Worm (Caenorhabditis elegans) whole organism, young adult: ENCODE results near the gene Y41E3.6.

ENCODE experiments used
- B0336.3 ChIP-seq: fragments of 200-800 bp; sonication (Bioruptor generic); IDR thresholded peaks from 2 replicates; pipeline ENCODE4 v1.3.6; 2022; ENCODE audit warnings: missing genetic modification characterization, missing compliant biosample characterization
- C06A6.2 ChIP-seq: fragments of 200-800 bp; sonication (Bioruptor generic); conservative IDR thresholded peaks from 2 replicates; pipeline ENCODE4 v1.3.6; 2022; ENCODE audit warnings: missing genetic modification characterization, missing compliant biosample characterization
- C17E4.6 ChIP-seq: fragments of 200-800 bp; sonication (Bioruptor generic); IDR thresholded peaks from 2 replicates; pipeline ENCODE4 v1.3.6; 2022; ENCODE audit warnings: missing genetic modification reagents, missing genetic modification characterization, missing compliant biosample characterization
- F10E7.11 ChIP-seq: sonication (generic microtip); optimal IDR thresholded peaks from 2 replicates; lab custom pipeline; 2017; ENCODE audit warnings: mild to moderate bottlenecking, missing genetic modification characterization, moderate library complexity, missing compliant biosample characterization
- F23B12.7 ChIP-seq: sonication (generic microtip); optimal IDR thresholded peaks from 2 replicates; lab custom pipeline; 2017; ENCODE audit warnings: missing genetic modification characterization, mild to moderate bottlenecking, missing compliant biosample characterization, antibody characterized with exemption, moderate library complexity; ENCODE audit not compliant: insufficient read depth
- F49E8.2 ChIP-seq: sonication (generic microtip); optimal IDR thresholded peaks from 3 replicates; lab custom pipeline; 2017; ENCODE audit warnings: missing genetic modification characterization, mild to moderate bottlenecking, missing compliant biosample characterization, antibody characterized with exemption, moderate library complexity; ENCODE audit not compliant: insufficient read depth
- F57A8.1 ChIP-seq: fragments of 200-800 bp; sonication (Bioruptor generic); optimal IDR thresholded peaks from 2 replicates; lab custom pipeline; 2018; ENCODE audit warnings: mild to moderate bottlenecking, missing genetic modification characterization, moderate library complexity, missing compliant biosample characterization
- K11D2.4 ChIP-seq: fragments of 200-800 bp; sonication (Bioruptor generic); IDR thresholded peaks from 2 replicates; pipeline ENCODE4 v1.3.6; 2022; ENCODE audit warnings: missing genetic modification reagents, missing genetic modification characterization, missing compliant biosample characterization
- T26A5.8 ChIP-seq: sonication (generic microtip); optimal IDR thresholded peaks from 2 replicates; lab custom pipeline; 2016; ENCODE audit warnings: missing genetic modification characterization, missing compliant biosample characterization
- Y67H2A.10 ChIP-seq: fragments of 200-800 bp; sonication (Bioruptor generic); conservative IDR thresholded peaks from 2 replicates; pipeline ENCODE4 v1.3.6; 2022; ENCODE audit warnings: missing genetic modification reagents, missing genetic modification characterization, missing compliant biosample characterization
- atf-7 ChIP-seq: sonication (generic microtip); optimal IDR thresholded peaks from 2 replicates; lab custom pipeline; 2017; ENCODE audit warnings: mild to moderate bottlenecking, missing genetic modification characterization, missing compliant biosample characterization
- attf-3 ChIP-seq: fragments of 200-800 bp; sonication (Bioruptor generic); conservative IDR thresholded peaks from 2 replicates; pipeline ENCODE4 v1.3.6; 2022; ENCODE audit warnings: missing genetic modification reagents, missing genetic modification characterization, missing compliant biosample characterization
- attf-6 ChIP-seq: fragments of 200-800 bp; sonication (Bioruptor generic); IDR thresholded peaks from 2 replicates; pipeline ENCODE4 v1.3.6; 2022; ENCODE audit warnings: missing genetic modification reagents, missing genetic modification characterization, missing compliant biosample characterization
- ccch-3 ChIP-seq: fragments of 200-800 bp; sonication (Bioruptor generic); optimal IDR thresholded peaks from 2 replicates; lab custom pipeline; 2018; ENCODE audit warnings: mild to moderate bottlenecking, missing genetic modification characterization, missing compliant biosample characterization
- ceh-27 ChIP-seq: fragments of 200-800 bp; sonication (Bioruptor generic); optimal IDR thresholded peaks from 2 replicates; lab custom pipeline; 2018; ENCODE audit warnings: mild to moderate bottlenecking, missing genetic modification characterization, moderate library complexity, missing compliant biosample characterization
- ceh-91 ChIP-seq: fragments of 200-800 bp; sonication (Bioruptor generic); IDR thresholded peaks from 2 replicates; pipeline ENCODE4 v1.3.6; 2022; ENCODE audit warnings: missing genetic modification reagents, missing genetic modification characterization, missing compliant biosample characterization
- die-1 ChIP-seq: sonication (generic microtip); optimal IDR thresholded peaks from 2 replicates; lab custom pipeline; 2016; ENCODE audit warnings: missing genotype, mild to moderate bottlenecking, missing genetic modification characterization, missing compliant biosample characterization
- efl-1 ChIP-seq: fragments of 150-350 bp; optimal IDR thresholded peaks from 2 replicates; lab custom pipeline; 2014; ENCODE audit warnings: missing biosample characterization, missing genetic modification reagents, missing genetic modification characterization
- egl-18 ChIP-seq: fragments of 200-800 bp; sonication (Bioruptor generic); IDR thresholded peaks from 2 replicates; pipeline ENCODE4 v1.3.6; 2022; ENCODE audit warnings: missing genetic modification reagents, missing genetic modification characterization, missing compliant biosample characterization
- egl-44 ChIP-seq: fragments of 200-800 bp; sonication (Bioruptor generic); IDR thresholded peaks from 2 replicates; pipeline ENCODE4 v1.3.6; 2022; ENCODE audit warnings: missing genetic modification reagents, missing genetic modification characterization, missing compliant biosample characterization
- ekl-4 ChIP-seq: fragments of 200-800 bp; sonication (Bioruptor generic); IDR thresholded peaks from 2 replicates; pipeline ENCODE4 v1.3.6; 2022; ENCODE audit warnings: missing genetic modification reagents, missing genetic modification characterization, missing compliant biosample characterization
- ets-4 ChIP-seq: fragments of 200-800 bp; sonication (Bioruptor generic); optimal IDR thresholded peaks from 2 replicates; lab custom pipeline; 2018; ENCODE audit warnings: mild to moderate bottlenecking, missing genetic modification characterization, missing compliant biosample characterization
- gei-17 ChIP-seq: fragments of 200-800 bp; sonication (Bioruptor generic); optimal IDR thresholded peaks from 2 replicates; lab custom pipeline; 2018; ENCODE audit warnings: mild to moderate bottlenecking, missing genetic modification characterization, missing compliant biosample characterization
- let-607 ChIP-seq, 2 experiments: fragments of 200-800 bp in 1 of 2; sonication (Bioruptor generic) in 1 of 2; sonication (generic microtip) in 1 of 2; optimal IDR thresholded peaks; 2 replicates each; lab custom pipeline; 2016 to 2018; ENCODE audit warnings: mild to moderate bottlenecking in 2 of 2, missing compliant biosample characterization in 2 of 2, missing genetic modification characterization in 2 of 2, moderate library complexity in 2 of 2, missing genotype in 1 of 2
- lin-26 ChIP-seq: fragments of 200-800 bp; sonication (Bioruptor generic); IDR thresholded peaks from 2 replicates; pipeline ENCODE4 v1.3.6; 2022; ENCODE audit warnings: missing genetic modification reagents, missing genetic modification characterization, missing compliant biosample characterization
- lin-35 ChIP-seq, 3 experiments: fragments of 150-350 bp in 2 of 3; sonication (generic microtip) in 1 of 3; optimal IDR thresholded peaks; 2 replicates each; lab custom pipeline; 2014 to 2018; ENCODE audit warnings: missing biosample characterization in 3 of 3, missing genetic modification characterization in 3 of 3, missing genetic modification reagents in 3 of 3
- lin-54 ChIP-seq: fragments of 200-800 bp; sonication (Bioruptor generic); optimal IDR thresholded peaks from 2 replicates; lab custom pipeline; 2018; ENCODE audit warnings: mild to moderate bottlenecking, missing genetic modification characterization, missing compliant biosample characterization
- lir-1 ChIP-seq: fragments of 200-800 bp; sonication (Bioruptor generic); conservative IDR thresholded peaks from 2 replicates; pipeline ENCODE4 v1.3.6; 2022; ENCODE audit warnings: missing genetic modification reagents, missing genetic modification characterization, missing compliant biosample characterization
- lsl-1 ChIP-seq: fragments of 200-800 bp; sonication (Bioruptor generic); optimal IDR thresholded peaks from 2 replicates; lab custom pipeline; 2018; ENCODE audit warnings: mild to moderate bottlenecking, missing genetic modification characterization, moderate library complexity, missing compliant biosample characterization
- lsy-27 ChIP-seq: sonication (generic microtip); optimal IDR thresholded peaks from 2 replicates; lab custom pipeline; 2017; ENCODE audit warnings: missing genetic modification characterization, mild to moderate bottlenecking, missing compliant biosample characterization, antibody characterized with exemption, missing genotype, borderline replicate concordance; ENCODE audit not compliant: insufficient read depth
- madf-6 ChIP-seq: fragments of 200-800 bp; sonication (Bioruptor generic); IDR thresholded peaks from 2 replicates; pipeline ENCODE4 v1.3.6; 2022; ENCODE audit warnings: missing genetic modification reagents, missing genetic modification characterization, missing compliant biosample characterization
- mcd-1 ChIP-seq: fragments of 200-800 bp; sonication (Bioruptor generic); IDR thresholded peaks from 2 replicates; pipeline ENCODE4 v1.3.6; 2022; ENCODE audit warnings: missing genetic modification reagents, missing genetic modification characterization, missing compliant biosample characterization
- mes-4 ChIP-seq: sonication (generic microtip); optimal IDR thresholded peaks from 2 replicates; lab custom pipeline; 2016; ENCODE audit warnings: missing genotype, missing genetic modification characterization, missing compliant biosample characterization
- nhr-120 ChIP-seq: fragments of 200-800 bp; sonication (Bioruptor generic); IDR thresholded peaks from 2 replicates; pipeline ENCODE4 v1.3.6; 2022; ENCODE audit warnings: missing genetic modification characterization, missing compliant biosample characterization
- nhr-179 ChIP-seq: sonication (generic microtip); optimal IDR thresholded peaks from 2 replicates; lab custom pipeline; 2016; ENCODE audit warnings: mild to moderate bottlenecking, missing genetic modification characterization, missing compliant biosample characterization
- nhr-80 ChIP-seq: sonication (generic microtip); optimal IDR thresholded peaks from 2 replicates; lab custom pipeline; 2016; ENCODE audit warnings: missing genetic modification characterization, missing compliant biosample characterization
- nhr-90 ChIP-seq: sonication (generic microtip); optimal IDR thresholded peaks from 2 replicates; lab custom pipeline; 2016; ENCODE audit warnings: missing genotype, mild to moderate bottlenecking, missing genetic modification characterization, missing compliant biosample characterization
- pha-4 ChIP-seq: fragments of 150-350 bp; sonication (generic microtip); optimal IDR thresholded peaks from 2 replicates; lab custom pipeline; 2014; ENCODE audit warnings: missing biosample characterization, missing genetic modification reagents, missing genetic modification characterization
- rpc-1 ChIP-seq, 2 experiments: fragments of 150-350 bp in 1 of 2; sonication (generic microtip) in 1 of 2; optimal IDR thresholded peaks; 2 replicates each; lab custom pipeline; 2014 to 2018; ENCODE audit warnings: missing biosample characterization in 1 of 2, missing genetic modification characterization in 1 of 2, missing genetic modification reagents in 1 of 2, missing genotype in 1 of 2
- sea-2 ChIP-seq: fragments of 200-800 bp; sonication (Bioruptor generic); IDR thresholded peaks from 2 replicates; pipeline ENCODE4 v1.3.6; 2022; ENCODE audit warnings: missing genetic modification characterization, missing compliant biosample characterization
- snpc-1.1 ChIP-seq: sonication (generic microtip); optimal IDR thresholded peaks from 2 replicates; lab custom pipeline; 2017; ENCODE audit warnings: missing genetic modification characterization, mild to moderate bottlenecking, missing compliant biosample characterization, antibody characterized with exemption, moderate library complexity, missing genotype, missing genetic modification reagents; ENCODE audit not compliant: insufficient read depth
- snpc-4 ChIP-seq, 5 experiments: fragments of 150-350 bp in 1 of 5; sonication (generic microtip) in 4 of 5; optimal IDR thresholded peaks; 2 replicates each; lab custom pipeline; 2014 to 2018; ENCODE audit warnings: missing genetic modification characterization in 5 of 5, missing biosample characterization in 3 of 5, antibody characterized with exemption in 2 of 5, mild to moderate bottlenecking in 2 of 5, missing compliant biosample characterization in 2 of 5, missing genotype in 2 of 5, moderate library complexity in 2 of 5, missing genetic modification reagents in 1 of 5
- tbp1 ChIP-seq: fragments of 200-800 bp; sonication (Bioruptor generic); optimal IDR thresholded peaks from 2 replicates; lab custom pipeline; 2018; ENCODE audit warnings: mild to moderate bottlenecking, missing genetic modification characterization, missing compliant biosample characterization
- tbx-9 ChIP-seq: sonication (generic microtip); optimal IDR thresholded peaks from 2 replicates; lab custom pipeline; 2016; ENCODE audit warnings: borderline replicate concordance, missing genetic modification characterization, inconsistent platforms, missing compliant biosample characterization
- tlf-1 ChIP-seq: fragments of 200-800 bp; sonication (Bioruptor generic); optimal IDR thresholded peaks from 2 replicates; lab custom pipeline; 2018; ENCODE audit warnings: mild to moderate bottlenecking, missing genetic modification characterization, missing compliant biosample characterization
- unc-130 ChIP-seq: sonication (generic microtip); optimal IDR thresholded peaks from 2 replicates; lab custom pipeline; 2016; ENCODE audit warnings: missing genetic modification reagents, missing genetic modification characterization, missing compliant biosample characterization
- zfh-2 ChIP-seq: fragments of 200-800 bp; sonication (Bioruptor generic); conservative IDR thresholded peaks from 2 replicates; pipeline ENCODE4 v1.3.6; 2022; ENCODE audit warnings: missing genetic modification reagents, missing genetic modification characterization, missing compliant biosample characterization
- ztf-26 ChIP-seq: sonication (generic microtip); optimal IDR thresholded peaks from 2 replicates; lab custom pipeline; 2017; ENCODE audit warnings: missing genetic modification characterization, missing compliant biosample characterization

Gene Y41E3.6

ce11 chrIV:15028891-15029290 is 22.3 kb downstream of the Y41E3.6 start, which contains the start of gene Y41E3.8 (continued):
- TF ChIP-seq lin-54 (GFP tag; lab: Kevin White, UChicago) (peak; percentile 29), unc-130 (GFP tag; lab: Kevin White, UChicago) (no peak), K11D2.4 (GFP tag; lab: Robert Waterston, UW) (no peak), sea-2 (GFP tag; lab: Robert Waterston, UW) (no peak), nhr-179 (no peak), pha-4 (tag; lab: Kevin White, UChicago) (no peak), let-607 (tag; optimal IDR thresholded peaks at IDR 0.05; lab: Kevin White, UChicago) (no peak), zfh-2 (no peak), attf-3 (GFP tag; lab: Robert Waterston, UW) (peak; percentile 50; the same call in 1 of the 2 replicates), F49E8.2 (tag; lab: Kevin White, UChicago) (peak; percentile 37), lin-35 (GFP tag; optimal IDR thresholded peaks at IDR 0.05; lab: Kevin White, UChicago) (no peak), ets-4 (no peak), egl-44 (GFP tag; lab: Robert Waterston, UW) (no peak), die-1 (tag; lab: Kevin White, UChicago) (no peak), snpc-1.1 (tag; lab: Kevin White, UChicago) (no peak), nhr-80 (tag; lab: Kevin White, UChicago) (no peak), lsy-27 (tag; lab: Kevin White, UChicago) (no peak), nhr-90 (tag; lab: Kevin White, UChicago) (no peak), lir-1 (GFP tag; lab: Robert Waterston, UW) (no peak), tbx-9 (no peak), snpc-4 (GFP tag; optimal IDR thresholded peaks at IDR 0.05; lab: Kevin White, UChicago) (no peak), snpc-4 (tag; optimal IDR thresholded peaks at IDR 0.05; lab: Kevin White, UChicago) (peak in 3 of 4 experiments; percentile 14 to 82 (median 55)), attf-6 (GFP tag; lab: Robert Waterston, UW) (peak; percentile 70; the same call in 1 of the 2 replicates), tbp1 (GFP tag; lab: Kevin White, UChicago) (peak; percentile 44), ceh-91 (GFP tag; lab: Robert Waterston, UW) (no peak), tlf-1 (GFP tag; lab: Kevin White, UChicago) (no peak), egl-18 (GFP tag; lab: Robert Waterston, UW) (no peak), mes-4 (tag; lab: Kevin White, UChicago) (no peak), efl-1 (no peak), gei-17 (GFP tag; lab: Kevin White, UChicago) (no peak), F57A8.1 (GFP tag; lab: Kevin White, UChicago) (no peak), ztf-26 (no peak), Y67H2A.10 (GFP tag; lab: Robert Waterston, UW) (no peak)

DNA sequence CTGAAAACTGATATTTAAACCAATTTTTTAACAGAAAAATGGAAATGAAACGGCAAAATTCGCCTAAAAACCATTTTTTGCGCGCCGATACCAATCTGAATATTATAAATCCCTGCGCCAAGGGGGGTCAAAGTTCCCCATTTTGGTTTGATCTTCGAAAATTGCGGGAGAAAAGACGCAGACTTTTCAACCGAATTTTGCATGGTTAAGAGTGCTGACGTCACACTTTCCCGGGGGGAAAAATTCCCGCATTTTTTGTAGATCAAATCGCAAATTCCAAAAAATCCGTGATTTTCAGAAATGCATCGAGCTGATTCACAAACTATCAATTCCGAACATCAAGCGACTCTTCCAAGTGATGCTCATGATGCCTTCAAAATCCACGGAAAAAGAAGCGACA is 23.0 kb downstream of the Y41E3.6 start:
- TF ChIP-seq F10E7.11 (no peak), T26A5.8 (tag; lab: Kevin White, UChicago) (no peak), nhr-120 (no peak), C06A6.2 (GFP tag; lab: Robert Waterston, UW) (no peak), madf-6 (GFP tag; lab: Robert Waterston, UW) (peak; percentile 80), lsl-1 (GFP tag; lab: Kevin White, UChicago) (no peak), mcd-1 (no peak), C17E4.6 (GFP tag; lab: Robert Waterston, UW) (no peak), B0336.3 (GFP tag; lab: Robert Waterston, UW) (no peak), F23B12.7 (no peak), rpc-1 (optimal IDR thresholded peaks at IDR 0.05; lab: Kevin White, UChicago) (no peak), rpc-1 (tag; optimal IDR thresholded peaks at IDR 0.05; lab: Kevin White, UChicago) (no peak), ceh-27 (no peak), tbp1 (GFP tag; lab: Kevin White, UChicago) (peak; percentile 4), ekl-4 (no peak), lin-26 (GFP tag; lab: Robert Waterston, UW) (no peak), atf-7 (tag; lab: Kevin White, UChicago) (no peak), ccch-3 (GFP tag; lab: Kevin White, UChicago) (no peak)
